Worm (Caenorhabditis elegans): ENCODE data around the gene F54D5.4.

The F54D5.4 gene

DNA sequence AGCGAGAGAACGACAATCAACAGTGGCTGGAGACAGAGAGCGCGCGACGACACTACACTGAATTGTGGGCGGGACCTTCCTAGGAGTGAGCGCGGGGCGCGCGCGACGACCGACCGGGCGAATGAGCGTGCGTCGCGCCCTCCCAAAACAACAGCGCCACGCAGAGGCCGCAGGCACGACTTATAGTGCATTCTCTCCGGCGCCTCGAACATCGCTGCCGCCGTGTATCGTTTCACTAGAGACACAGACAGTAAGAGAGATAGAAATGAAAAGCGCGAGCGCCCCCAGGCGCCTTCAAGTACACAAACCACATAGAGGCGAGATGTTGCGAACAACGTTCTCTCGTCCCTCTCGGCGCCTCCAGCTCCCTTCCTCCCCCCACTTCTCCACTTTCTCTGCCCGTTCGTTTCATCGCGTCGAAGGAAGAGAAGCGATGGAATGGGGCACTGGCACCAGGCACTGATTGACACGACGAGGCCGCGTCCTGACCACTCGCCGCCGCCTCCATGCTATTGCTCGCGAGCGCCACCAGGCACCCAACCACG, 50.3 kb downstream of the F54D5.4 start (continued):
- TF ChIP-seq dmd-8 (GFP tag; IDR thresholded peaks at IDR 0.05) (0 out of 2 replicates have a peak, but pooled peaks have one; percentile 7), ZK337.2 (GFP tag; IDR thresholded peaks at IDR 0.05) (no peak), nhr-25 (tag; optimal IDR thresholded peaks at IDR 0.05; ENCODE audit: borderline replicate concordance, insufficient read depth) (peak; percentile 71), daf-16 (GFP tag; optimal IDR thresholded peaks at IDR 0.05) (peak; percentile 37 to 82), daf-16 (tag; optimal IDR thresholded peaks at IDR 0.05) (peak; percentile 43), ceh-82 (tag; optimal IDR thresholded peaks at IDR 0.05) (no peak), F10B5.3 (tag; optimal IDR thresholded peaks at IDR 0.05) (peak; percentile 19), tag-97 (GFP tag; IDR thresholded peaks at IDR 0.05) (0 out of 2 replicates have a peak, but pooled peaks have one; percentile 7), hmg-1.1 (GFP tag; IDR thresholded peaks at IDR 0.05) (peak; percentile 94), nhr-237 (tag; optimal IDR thresholded peaks at IDR 0.05) (no peak), nhr-102 (tag; optimal IDR thresholded peaks at IDR 0.05) (peak; percentile 41), lin-1 (GFP tag; IDR thresholded peaks at IDR 0.05) (no peak; the same call in 1 of the 2 replicates), ztf-11 (tag; optimal IDR thresholded peaks at IDR 0.05) (no peak), nhr-76 (tag; optimal IDR thresholded peaks at IDR 0.05) (no peak), nhr-111 (GFP tag; optimal IDR thresholded peaks at IDR 0.05) (no peak), arid-1 (GFP tag; conservative IDR thresholded peaks at IDR 0.05) (no peak), cey-2 (tag; optimal IDR thresholded peaks at IDR 0.05; ENCODE audit: borderline replicate concordance, insufficient read depth) (no peak), gei-8 (GFP tag; optimal IDR thresholded peaks at IDR 0.05) (peak; percentile 24)
